Fruit fly (Drosophila melanogaster): Measurements from ENCODE around the gene flfl.

- TF ChIP-seq CG8478 (optimal IDR thresholded peaks at IDR 0.05) (no peak), CTCF (optimal IDR thresholded peaks at IDR 0.05) (no peak)
Observed at dm6 chr3R:13716827-13717226, 33.1 kb downstream of the flfl start.
